Worm (Caenorhabditis elegans): ENCODE data around the gene lon-2.

- TF ChIP-seq pha-4 (tag; optimal IDR thresholded peaks at IDR 0.05) (no peak), unc-62 (GFP tag; optimal IDR thresholded peaks at IDR 0.05) (no peak), snpc-4 (tag; optimal IDR thresholded peaks at IDR 0.05) (no peak), hlh-1 (tag; optimal IDR thresholded peaks at IDR 0.05) (no peak), tbx-8 (GFP tag; optimal IDR thresholded peaks at IDR 0.05) (no peak)
Observed at ce11 chrX:4727388-4727787, 21.5 kb downstream of the lon-2 start, which contains the start of gene acc-3.

Measured in whole organism, mixed stage, embryonic.